Worm (Caenorhabditis elegans) whole organism, L4 larva: ENCODE measurements around the gene R09A8.5.

Experiments used
- F44E2.7 ChIP-seq: fragments of 200-800 bp; sonication (Bioruptor generic); IDR thresholded peaks from 2 replicates; pipeline ENCODE4 v2.1.2; 2022; ENCODE audit warnings: missing genetic modification characterization, missing compliant biosample characterization
- F49E8.2 ChIP-seq: sonication (generic microtip); optimal IDR thresholded peaks from 2 replicates; lab custom pipeline; 2016; ENCODE audit warnings: missing compliant biosample characterization, mild to moderate bottlenecking, missing genetic modification characterization, borderline replicate concordance
- T26A8.4 ChIP-seq: fragments of 200-800 bp; sonication (Bioruptor generic); IDR thresholded peaks from 2 replicates; pipeline ENCODE4 v1.3.6; 2022; ENCODE audit warnings: missing genetic modification characterization, missing compliant biosample characterization
- aly-2 ChIP-seq: sonication (generic microtip); optimal IDR thresholded peaks from 2 replicates; lab custom pipeline; 2018; ENCODE audit warnings: missing biosample characterization, missing genetic modification characterization
- ceh-20 ChIP-seq: fragments of 200-800 bp; sonication (Bioruptor generic); IDR thresholded peaks from 2 replicates; pipeline ENCODE4 v1.3.6; 2022; ENCODE audit warnings: missing genetic modification reagents, missing genetic modification characterization, missing compliant biosample characterization
- ceh-32 ChIP-seq: sonication (generic microtip); optimal IDR thresholded peaks from 2 replicates; lab custom pipeline; 2016; ENCODE audit warnings: mild to moderate bottlenecking, missing genetic modification characterization, missing compliant biosample characterization; ENCODE audit not compliant: poor library complexity
- ceh-62 ChIP-seq: sonication (generic microtip); optimal IDR thresholded peaks from 2 replicates; lab custom pipeline; 2017; ENCODE audit warnings: missing biosample characterization, missing genetic modification characterization
- ceh-82 ChIP-seq: sonication (generic microtip); optimal IDR thresholded peaks from 2 replicates; lab custom pipeline; 2017; ENCODE audit warnings: missing biosample characterization, missing genetic modification characterization
- ces-1 ChIP-seq: fragments of 150-350 bp; sonication (generic microtip); optimal IDR thresholded peaks from 4 replicates; lab custom pipeline; 2014; ENCODE audit warnings: missing biosample characterization, missing genetic modification reagents, missing genetic modification characterization
- cey-2 ChIP-seq: sonication (generic microtip); optimal IDR thresholded peaks from 3 replicates; lab custom pipeline; 2017; ENCODE audit warnings: missing genetic modification characterization, mild to moderate bottlenecking, missing compliant biosample characterization, antibody characterized with exemption, borderline replicate concordance; ENCODE audit not compliant: insufficient read depth
- ctbp-1 ChIP-seq: fragments of 200-800 bp; sonication (Bioruptor generic); IDR thresholded peaks from 2 replicates; pipeline ENCODE4 v1.3.6; 2022; ENCODE audit warnings: missing genetic modification reagents, missing genetic modification characterization, missing compliant biosample characterization
- daf-16 ChIP-seq, 3 experiments: sonication (generic microtip); optimal IDR thresholded peaks; 2 replicates each; lab custom pipeline; 2016 to 2017; ENCODE audit warnings: missing genetic modification characterization in 3 of 3, missing genetic modification reagents in 3 of 3, mild to moderate bottlenecking in 2 of 3, missing compliant biosample characterization in 2 of 3, missing biosample characterization in 1 of 3, moderate library complexity in 1 of 3
- dmd-6 ChIP-seq: fragments of 200-800 bp; sonication (Bioruptor generic); IDR thresholded peaks from 2 replicates; pipeline ENCODE4 v1.3.6; 2022; ENCODE audit warnings: missing genetic modification reagents, missing genetic modification characterization, missing compliant biosample characterization
- dmd-8 ChIP-seq: fragments of 200-800 bp; sonication (Bioruptor generic); IDR thresholded peaks from 2 replicates; pipeline ENCODE4 v1.3.6; 2022; ENCODE audit warnings: missing genetic modification characterization, missing compliant biosample characterization
- dmd-9 ChIP-seq: fragments of 200-800 bp; sonication (Bioruptor generic); IDR thresholded peaks from 2 replicates; pipeline ENCODE4 v1.3.6; 2022; ENCODE audit warnings: missing genetic modification reagents, missing genetic modification characterization, missing compliant biosample characterization
- dpl-1 ChIP-seq: fragments of 150-350 bp; optimal IDR thresholded peaks from 2 replicates; lab custom pipeline; 2014; ENCODE audit warnings: missing biosample characterization, missing genetic modification reagents, missing genetic modification characterization
- dve-1 ChIP-seq: sonication (generic microtip); optimal IDR thresholded peaks from 2 replicates; lab custom pipeline; 2017; ENCODE audit warnings: antibody characterized with exemption, mild to moderate bottlenecking, missing genetic modification characterization, missing compliant biosample characterization; ENCODE audit not compliant: insufficient read depth
- fos-1 ChIP-seq: fragments of 150-350 bp; optimal IDR thresholded peaks from 2 replicates; lab custom pipeline; 2014; ENCODE audit warnings: missing biosample characterization, missing genetic modification characterization
- gei-8 ChIP-seq: fragments of 200-800 bp; sonication (Bioruptor generic); optimal IDR thresholded peaks from 2 replicates; lab custom pipeline; 2018; ENCODE audit warnings: mild to moderate bottlenecking, missing genetic modification characterization, missing compliant biosample characterization
- hlh-30 ChIP-seq: sonication (generic microtip); optimal IDR thresholded peaks from 2 replicates; lab custom pipeline; 2017; ENCODE audit warnings: antibody characterized with exemption, mild to moderate bottlenecking, missing genetic modification characterization, missing compliant biosample characterization; ENCODE audit not compliant: insufficient read depth
- hmg-1.1 ChIP-seq: fragments of 200-800 bp; sonication (Bioruptor generic); IDR thresholded peaks from 2 replicates; pipeline ENCODE4 v1.3.6; 2022; ENCODE audit warnings: missing genetic modification reagents, missing genetic modification characterization, missing compliant biosample characterization
- lin-1 ChIP-seq: fragments of 200-800 bp; sonication (Bioruptor generic); IDR thresholded peaks from 2 replicates; pipeline ENCODE4 v1.3.6; 2022; ENCODE audit warnings: missing genetic modification reagents, missing genetic modification characterization, missing compliant biosample characterization
- lin-15B ChIP-seq: fragments of 150-350 bp; sonication (generic microtip); optimal IDR thresholded peaks from 3 replicates; lab custom pipeline; 2014; ENCODE audit warnings: missing biosample characterization, missing genetic modification characterization
- lin-29 ChIP-seq: fragments of 200-800 bp; sonication (Bioruptor generic); IDR thresholded peaks from 2 replicates; pipeline ENCODE4 v1.3.6; 2022; ENCODE audit warnings: missing genetic modification reagents, missing genetic modification characterization, missing compliant biosample characterization
- lin-38 ChIP-seq: fragments of 200-800 bp; sonication (Bioruptor generic); IDR thresholded peaks from 2 replicates; pipeline ENCODE4 v1.3.6; 2022; ENCODE audit warnings: missing genetic modification reagents, missing genetic modification characterization, missing compliant biosample characterization
- lir-3 ChIP-seq: sonication (generic microtip); optimal IDR thresholded peaks from 2 replicates; lab custom pipeline; 2016; ENCODE audit warnings: mild to moderate bottlenecking, missing genetic modification characterization, missing compliant biosample characterization
- lsy-2 ChIP-seq, 2 experiments: fragments of 150-350 bp in 1 of 2; sonication (generic microtip) in 1 of 2; optimal IDR thresholded peaks; 2 replicates each; lab custom pipeline; 2014 to 2017; ENCODE audit warnings: missing biosample characterization in 2 of 2, missing genetic modification characterization in 2 of 2
- mdl-1 ChIP-seq, 2 experiments: fragments of 150-350 bp in 1 of 2; sonication (generic microtip) in 1 of 2; optimal IDR thresholded peaks; 2 replicates each; lab custom pipeline; 2014 to 2017; ENCODE audit warnings: missing biosample characterization in 2 of 2, missing genetic modification characterization in 2 of 2
- mep-1 ChIP-seq: fragments of 150-350 bp; sonication (generic microtip); optimal IDR thresholded peaks from 3 replicates; lab custom pipeline; 2014; ENCODE audit warnings: missing biosample characterization, missing genetic modification characterization
- mes-2 ChIP-seq: sonication (generic microtip); optimal IDR thresholded peaks from 2 replicates; lab custom pipeline; 2016; ENCODE audit warnings: missing genotype, mild to moderate bottlenecking, missing genetic modification characterization, missing compliant biosample characterization; ENCODE audit not compliant: poor library complexity, severe bottlenecking
- mxl-2 ChIP-seq: fragments of 200-800 bp; sonication (Bioruptor generic); conservative IDR thresholded peaks from 2 replicates; pipeline ENCODE4 v1.3.6; 2022; ENCODE audit warnings: missing genetic modification reagents, missing genetic modification characterization, missing compliant biosample characterization
- nhr-11 ChIP-seq: fragments of 150-350 bp; optimal IDR thresholded peaks from 2 replicates; lab custom pipeline; 2014; ENCODE audit warnings: missing biosample characterization, missing genetic modification characterization
- nhr-28 ChIP-seq: fragments of 150-350 bp; optimal IDR thresholded peaks from 2 replicates; lab custom pipeline; 2014; ENCODE audit warnings: missing biosample characterization, missing genetic modification characterization
- nhr-6 ChIP-seq: fragments of 150-350 bp; optimal IDR thresholded peaks from 2 replicates; lab custom pipeline; 2014; ENCODE audit warnings: missing biosample characterization, missing genetic modification characterization
- nhr-77 ChIP-seq: fragments of 150-350 bp; optimal IDR thresholded peaks from 2 replicates; lab custom pipeline; 2014; ENCODE audit warnings: missing biosample characterization, missing genetic modification characterization
- pha-4 ChIP-seq, 2 experiments: fragments of 150-350 bp in 1 of 2; fragments of 200-800 bp in 1 of 2; sonication (Bioruptor generic) in 1 of 2; IDR thresholded peaks in 1 of 2; optimal IDR thresholded peaks in 1 of 2; 2 replicates each; pipeline versions ENCODE4 v1.3.6 to Lab custom; 2014 to 2022; ENCODE audit warnings: missing genetic modification characterization in 2 of 2, missing genetic modification reagents in 2 of 2, missing biosample characterization in 1 of 2, missing compliant biosample characterization in 1 of 2
- pqm-1 ChIP-seq: sonication (generic microtip); optimal IDR thresholded peaks from 2 replicates; lab custom pipeline; 2017; ENCODE audit warnings: missing biosample characterization, missing genetic modification characterization
- rbr-2 ChIP-seq: sonication (generic microtip); optimal IDR thresholded peaks from 2 replicates; lab custom pipeline; 2016; ENCODE audit warnings: missing genotype, missing genetic modification characterization, missing compliant biosample characterization
- saeg-2 ChIP-seq: fragments of 200-800 bp; sonication (Bioruptor generic); IDR thresholded peaks from 2 replicates; pipeline ENCODE4 v1.3.6; 2022; ENCODE audit warnings: missing genetic modification reagents, missing genetic modification characterization, missing compliant biosample characterization
- sdz-12 ChIP-seq: fragments of 200-800 bp; sonication (Bioruptor generic); optimal IDR thresholded peaks from 2 replicates; lab custom pipeline; 2018; ENCODE audit warnings: mild to moderate bottlenecking, missing genetic modification characterization, missing compliant biosample characterization
- set-16 ChIP-seq: fragments of 200-800 bp; sonication (Bioruptor generic); IDR thresholded peaks from 2 replicates; pipeline ENCODE4 v1.3.6; 2022; ENCODE audit warnings: missing genetic modification reagents, missing genetic modification characterization, missing compliant biosample characterization
- skn-1 ChIP-seq: fragments of 150-350 bp; optimal IDR thresholded peaks from 2 replicates; lab custom pipeline; 2014; ENCODE audit warnings: missing biosample characterization, missing genetic modification characterization
- snpc-4 ChIP-seq: fragments of 150-350 bp; optimal IDR thresholded peaks from 2 replicates; lab custom pipeline; 2014; ENCODE audit warnings: missing biosample characterization, missing genetic modification characterization
- spr-1 ChIP-seq: sonication (generic microtip); optimal IDR thresholded peaks from 2 replicates; lab custom pipeline; 2016; ENCODE audit warnings: mild to moderate bottlenecking, missing genetic modification characterization, missing compliant biosample characterization
- spr-3 ChIP-seq: fragments of 200-800 bp; sonication (Bioruptor generic); optimal IDR thresholded peaks from 2 replicates; lab custom pipeline; 2018; ENCODE audit warnings: mild to moderate bottlenecking, missing genetic modification characterization, missing compliant biosample characterization
- tag-97 ChIP-seq: fragments of 200-800 bp; sonication (Bioruptor generic); IDR thresholded peaks from 2 replicates; pipeline ENCODE4 v1.3.6; 2022; ENCODE audit warnings: missing genetic modification characterization, missing compliant biosample characterization
- unc-130 ChIP-seq: sonication (generic microtip); optimal IDR thresholded peaks from 2 replicates; lab custom pipeline; 2016; ENCODE audit warnings: missing genetic modification reagents, missing genetic modification characterization, missing compliant biosample characterization
- unc-62 ChIP-seq, 3 experiments: fragments of 150-350 bp in 1 of 3; sonication (generic microtip); optimal IDR thresholded peaks in 2 of 3; peaks in 1 of 3; 1 replicate in 1 of 3; 2 replicates in 2 of 3; lab custom pipeline; 2014 to 2017; ENCODE audit warnings: missing biosample characterization in 3 of 3, missing genetic modification characterization in 3 of 3, missing genetic modification reagents in 3 of 3, missing genotype in 1 of 3
- zag-1 ChIP-seq: fragments of 150-350 bp; optimal IDR thresholded peaks from 2 replicates; lab custom pipeline; 2014; ENCODE audit warnings: missing biosample characterization, missing genetic modification characterization

R09A8.5 gene

DNA sequence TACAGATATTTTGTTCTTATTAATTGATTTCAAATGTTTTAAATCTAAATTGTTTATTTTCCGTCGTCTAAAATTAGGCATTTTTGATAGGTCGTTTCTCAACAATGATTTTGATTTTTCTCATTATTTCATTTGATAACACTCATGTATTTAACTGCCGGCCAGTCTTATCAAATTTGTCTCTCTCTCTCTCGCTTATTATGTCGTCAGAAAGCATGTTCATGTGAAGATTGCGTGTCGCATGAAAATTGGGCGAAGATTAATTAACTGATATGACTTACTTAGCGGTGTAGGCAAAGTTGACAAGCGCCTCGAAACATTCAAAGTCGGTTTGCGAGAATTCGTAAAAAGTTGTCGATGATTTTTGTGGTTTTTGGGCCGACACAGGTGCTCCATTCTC lies 12.6 kb downstream of the R09A8.5 start:
- TF ChIP-seq dve-1 (tag; lab: Kevin White, UChicago) (peak; percentile 82), sdz-12 (GFP tag; lab: Kevin White, UChicago) (no peak), ceh-20 (peak; percentile 34; the same call in 1 of the 2 replicates), lin-38 (GFP tag; lab: Robert Waterston, UW) (no peak), pqm-1 (tag; lab: Kevin White, UChicago) (peak; percentile 85), lin-1 (GFP tag; lab: Robert Waterston, UW) (0 out of 2 replicates have a peak, but pooled peaks have one; percentile 22), lir-3 (tag; lab: Kevin White, UChicago) (no peak), dmd-6 (GFP tag; lab: Robert Waterston, UW) (peak; percentile 85), spr-3 (GFP tag; lab: Kevin White, UChicago) (no peak), F44E2.7 (GFP tag; lab: Robert Waterston, UW) (no peak), snpc-4 (tag; lab: Kevin White, UChicago) (no peak), tag-97 (GFP tag; lab: Robert Waterston, UW) (no peak), mxl-2 (GFP tag; lab: Robert Waterston, UW) (peak; percentile 54; the same call in 1 of the 2 replicates), nhr-77 (peak; percentile 70), dpl-1 (no peak), saeg-2 (GFP tag; lab: Robert Waterston, UW) (no peak), lsy-2 (tag; optimal IDR thresholded peaks at IDR 0.05; lab: Kevin White, UChicago) (no peak), mes-2 (tag; lab: Kevin White, UChicago) (peak; percentile 17), zag-1 (no peak), ceh-82 (tag; lab: Kevin White, UChicago) (no peak), ceh-62 (tag; lab: Kevin White, UChicago) (no peak), cey-2 (tag; lab: Kevin White, UChicago) (no peak), ces-1 (GFP tag; lab: Kevin White, UChicago) (no peak), dmd-8 (GFP tag; lab: Robert Waterston, UW) (no peak), set-16 (GFP tag; lab: Robert Waterston, UW) (no peak), nhr-28 (tag; lab: Kevin White, UChicago) (peak; percentile 85), skn-1 (no peak), aly-2 (tag; lab: Kevin White, UChicago) (no peak), lin-15B (tag; lab: Kevin White, UChicago) (no peak), spr-1 (tag; lab: Kevin White, UChicago) (no peak), gei-8 (GFP tag; lab: Kevin White, UChicago) (no peak), daf-16 (GFP tag; optimal IDR thresholded peaks at IDR 0.05; lab: Kevin White, UChicago) (peak in 1 of 2 experiments; percentile 23), daf-16 (tag; optimal IDR thresholded peaks at IDR 0.05; lab: Kevin White, UChicago) (peak; percentile 93), nhr-6 (tag; lab: Kevin White, UChicago) (no peak), ceh-32 (tag; lab: Kevin White, UChicago) (no peak), rbr-2 (no peak), F49E8.2 (tag; lab: Kevin White, UChicago) (no peak), T26A8.4 (GFP tag; lab: Robert Waterston, UW) (no peak), mdl-1 (tag; optimal IDR thresholded peaks at IDR 0.05; lab: Kevin White, UChicago) (peak in 1 of 2 experiments; percentile 69), dmd-9 (no peak), pha-4 (GFP tag; IDR thresholded peaks at IDR 0.05; lab: Robert Waterston, UW) (no peak), pha-4 (tag; optimal IDR thresholded peaks at IDR 0.05; lab: Kevin White, UChicago) (no peak), lin-29 (GFP tag; lab: Robert Waterston, UW) (no peak), ctbp-1 (GFP tag; lab: Robert Waterston, UW) (no peak), unc-130 (GFP tag; lab: Kevin White, UChicago) (no peak), mep-1 (tag; lab: Kevin White, UChicago) (peak; percentile 20), hlh-30 (tag; lab: Kevin White, UChicago) (peak; percentile 56), nhr-11 (tag; lab: Kevin White, UChicago) (no peak), fos-1 (no peak), hmg-1.1 (GFP tag; lab: Robert Waterston, UW) (no peak), unc-62 (GFP tag; optimal IDR thresholded peaks at IDR 0.05 in 1 of 2; lab: Kevin White, UChicago) (peak in 1 of 2 experiments; percentile 42), unc-62 (tag; optimal IDR thresholded peaks at IDR 0.05; lab: Kevin White, UChicago) (no peak)
